Worm (Caenorhabditis elegans): ENCODE data around the gene W09H1.1.

Gene W09H1.1

ce11 chrII:13181465-13181864 lies at the start of gene W09H1.1:
Gene W09H1.1 (minus strand): TSS chrII:13181565.
- TF ChIP-seq him-1 (tag; optimal IDR thresholded peaks at IDR 0.05) (no peak), W03F9.2 (tag; optimal IDR thresholded peaks at IDR 0.05) (no peak), dao-5 (tag; optimal IDR thresholded peaks at IDR 0.05) (no peak)

ce11 chrII:13230489-13231196 lies 49.3 kb upstream of the W09H1.1 start:
- TF ChIP-seq W03F9.2 (tag; optimal IDR thresholded peaks at IDR 0.05), result no peak
- no peak for TF ChIP-seq dao-5 (tag; optimal IDR thresholded peaks at IDR 0.05)
- TF ChIP-seq him-1 (tag; optimal IDR thresholded peaks at IDR 0.05), result no peak

ce11 chrII:13219373-13219772 lies 38.0 kb upstream of the W09H1.1 start:
- TF ChIP-seq W03F9.2 (tag; optimal IDR thresholded peaks at IDR 0.05) (no peak), him-1 (tag; optimal IDR thresholded peaks at IDR 0.05) (no peak), dao-5 (tag; optimal IDR thresholded peaks at IDR 0.05) (no peak)

ce11 chrII:13215792-13216191 lies 34.4 kb upstream of the W09H1.1 start, which contains the start of gene F15D4.2:
Gene F15D4.2 (plus strand): TSS chrII:13216092.
- TF ChIP-seq dao-5 (tag; optimal IDR thresholded peaks at IDR 0.05) (no peak), him-1 (tag; optimal IDR thresholded peaks at IDR 0.05) (no peak), W03F9.2 (tag; optimal IDR thresholded peaks at IDR 0.05) (no peak)

ce11 chrII:13199674-13200215 lies 18.4 kb upstream of the W09H1.1 start, which contains the start of gene btf-1:
Gene btf-1 (plus strand): TSS chrII:13200165.
- TF ChIP-seq him-1 (tag; optimal IDR thresholded peaks at IDR 0.05), result peak; percentile 87
- TF ChIP-seq W03F9.2 (tag; optimal IDR thresholded peaks at IDR 0.05), result peak; percentile 53
- no peak for TF ChIP-seq dao-5 (tag; optimal IDR thresholded peaks at IDR 0.05)

ce11 chrII:13198845-13199244 lies 17.5 kb upstream of the W09H1.1 start:
- TF ChIP-seq him-1 (tag; optimal IDR thresholded peaks at IDR 0.05), result no peak
- TF ChIP-seq dao-5 (tag; optimal IDR thresholded peaks at IDR 0.05), result no peak
- no peak for TF ChIP-seq W03F9.2 (tag; optimal IDR thresholded peaks at IDR 0.05)

ce11 chrII:13196689-13197280 lies 15.4 kb upstream of the W09H1.1 start:
- no peak for TF ChIP-seq dao-5 (tag; optimal IDR thresholded peaks at IDR 0.05)
- TF ChIP-seq him-1 (tag; optimal IDR thresholded peaks at IDR 0.05), result no peak
- TF ChIP-seq W03F9.2 (tag; optimal IDR thresholded peaks at IDR 0.05), result no peak

- TF ChIP-seq him-1 (tag; optimal IDR thresholded peaks at IDR 0.05) (no peak), W03F9.2 (tag; optimal IDR thresholded peaks at IDR 0.05) (no peak), dao-5 (tag; optimal IDR thresholded peaks at IDR 0.05) (no peak)
Measured at ce11 chrII:13195706-13196417, 14.5 kb upstream of the W09H1.1 start.

- TF ChIP-seq W03F9.2 (tag; optimal IDR thresholded peaks at IDR 0.05), result no peak
- TF ChIP-seq dao-5 (tag; optimal IDR thresholded peaks at IDR 0.05), result no peak
- TF ChIP-seq him-1 (tag; optimal IDR thresholded peaks at IDR 0.05), result no peak
Measured at ce11 chrII:13195163-13195562, 13.8 kb upstream of the W09H1.1 start, which contains the start of gene lec-1. Gene lec-1 (plus strand): TSS chrII:13195549.

- TF ChIP-seq him-1 (tag; optimal IDR thresholded peaks at IDR 0.05), result no peak
- TF ChIP-seq dao-5 (tag; optimal IDR thresholded peaks at IDR 0.05), result no peak
- TF ChIP-seq W03F9.2 (tag; optimal IDR thresholded peaks at IDR 0.05), result no peak
Measured at ce11 chrII:13193563-13194103, 12.3 kb upstream of the W09H1.1 start.

ce11 chrII:13190412-13190811 lies 9.0 kb upstream of the W09H1.1 start:
- TF ChIP-seq W03F9.2 (tag; optimal IDR thresholded peaks at IDR 0.05) (no peak), him-1 (tag; optimal IDR thresholded peaks at IDR 0.05) (no peak), dao-5 (tag; optimal IDR thresholded peaks at IDR 0.05) (no peak)

- TF ChIP-seq dao-5 (tag; optimal IDR thresholded peaks at IDR 0.05) (no peak), him-1 (tag; optimal IDR thresholded peaks at IDR 0.05) (no peak), W03F9.2 (tag; optimal IDR thresholded peaks at IDR 0.05) (no peak)
Measured at ce11 chrII:13189363-13189762, 8.0 kb upstream of the W09H1.1 start.

- no peak for TF ChIP-seq W03F9.2 (tag; optimal IDR thresholded peaks at IDR 0.05)
Measured at ce11 chrII:13188084-13188483, 6.7 kb upstream of the W09H1.1 start.
